Fruit fly (Drosophila melanogaster): ENCODE measurements around the gene CG43273.

DNA sequence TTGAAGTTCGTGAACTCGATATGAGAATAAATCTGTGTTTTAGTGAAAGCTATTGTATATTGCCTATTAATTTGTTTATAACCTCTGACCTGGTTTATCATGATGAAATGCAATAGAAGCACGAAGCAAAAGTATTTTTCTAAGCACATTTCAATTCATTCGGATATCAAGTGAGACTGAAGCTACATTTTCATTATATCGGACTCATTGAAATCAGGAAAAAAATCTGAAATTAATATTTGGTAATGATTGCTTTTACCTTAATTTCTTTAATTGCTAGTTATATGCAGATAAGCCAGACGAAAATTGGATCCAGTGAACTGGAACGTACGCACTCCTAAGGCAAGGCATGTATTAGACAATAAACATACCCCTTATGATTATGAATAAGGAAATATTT, 11.0 kb downstream of the CG43273 start, which contains the start of gene CG33658:
- TF ChIP-seq Ets98B (GFP tag; IDR thresholded peaks at IDR 0.05) (no peak), Pif1A (GFP tag; optimal IDR thresholded peaks at IDR 0.05) (no peak), CG4496 (GFP tag; IDR thresholded peaks at IDR 0.05) (no peak), D1 (tag; optimal IDR thresholded peaks at IDR 0.05) (no peak), CG14655 (GFP tag; optimal IDR thresholded peaks at IDR 0.05) (no peak), Snoo (tag; optimal IDR thresholded peaks at IDR 0.05) (no peak), CG12605 (GFP tag; IDR thresholded peaks at IDR 0.05) (no peak), CG13204 (GFP tag; optimal IDR thresholded peaks at IDR 0.05) (no peak), CG8159 (tag; optimal IDR thresholded peaks at IDR 0.05) (no peak)
